Fruit fly (Drosophila melanogaster): ENCODE measurements around the gene CG43448.

- TF ChIP-seq pdm3 (GFP tag; optimal IDR thresholded peaks at IDR 0.05) (no peak), acj6 (GFP tag; optimal IDR thresholded peaks at IDR 0.05) (no peak), net (GFP tag; optimal IDR thresholded peaks at IDR 0.05) (no peak), CG8319 (GFP tag; optimal IDR thresholded peaks at IDR 0.05) (no peak), Eip75B (GFP tag; optimal IDR thresholded peaks at IDR 0.05) (no peak), CG6854 (GFP tag; optimal IDR thresholded peaks at IDR 0.05) (no peak), Ets96B (tag; optimal IDR thresholded peaks at IDR 0.05) (no peak), CG16779 (tag; optimal IDR thresholded peaks at IDR 0.05) (no peak), fd59A (GFP tag; optimal IDR thresholded peaks at IDR 0.05) (no peak), Smox (GFP tag; optimal IDR thresholded peaks at IDR 0.05) (no peak), CG7368 (GFP tag; optimal IDR thresholded peaks at IDR 0.05) (no peak), Ets21C (GFP tag; optimal IDR thresholded peaks at IDR 0.05) (no peak), CG8119 (GFP tag; IDR thresholded peaks at IDR 0.05) (no peak), dsx (GFP tag; optimal IDR thresholded peaks at IDR 0.05; ENCODE audit: poor library complexity, severe bottlenecking) (no peak)
These were observed 36.4 kb upstream of the CG43448 start for dm6 chr3R:30273898-30274297.
